Worm (Caenorhabditis elegans) whole organism, young adult: ENCODE measurements around the gene ZK512.10.

Source experiments
- B0019.2 ChIP-seq: fragments of 200-800 bp; sonication (Bioruptor generic); conservative IDR thresholded peaks from 2 replicates; pipeline ENCODE4 v1.3.6; 2022; ENCODE audit warnings: missing genetic modification reagents, missing genetic modification characterization, missing compliant biosample characterization
- C17E4.6 ChIP-seq: fragments of 200-800 bp; sonication (Bioruptor generic); IDR thresholded peaks from 2 replicates; pipeline ENCODE4 v1.3.6; 2022; ENCODE audit warnings: missing genetic modification reagents, missing genetic modification characterization, missing compliant biosample characterization
- D2030.7 ChIP-seq: fragments of 200-800 bp; sonication (Bioruptor generic); IDR thresholded peaks from 2 replicates; pipeline ENCODE4 v1.3.6; 2022; ENCODE audit warnings: missing genetic modification reagents, missing genetic modification characterization, missing compliant biosample characterization
- F23B12.7 ChIP-seq: sonication (generic microtip); optimal IDR thresholded peaks from 2 replicates; lab custom pipeline; 2017; ENCODE audit warnings: missing genetic modification characterization, mild to moderate bottlenecking, missing compliant biosample characterization, antibody characterized with exemption, moderate library complexity; ENCODE audit not compliant: insufficient read depth
- F33H1.4 ChIP-seq: fragments of 200-800 bp; sonication (Bioruptor generic); IDR thresholded peaks from 2 replicates; pipeline ENCODE4 v1.3.6; 2022; ENCODE audit warnings: missing genetic modification reagents, missing genetic modification characterization, missing compliant biosample characterization
- F37B4.10 ChIP-seq: fragments of 200-800 bp; sonication (Bioruptor generic); IDR thresholded peaks from 2 replicates; pipeline ENCODE4 v1.3.6; 2022; ENCODE audit warnings: missing genetic modification characterization, missing compliant biosample characterization
- F39B2.1 ChIP-seq: fragments of 200-800 bp; sonication (Bioruptor generic); IDR thresholded peaks from 2 replicates; pipeline ENCODE4 v1.3.6; 2022; ENCODE audit warnings: missing genetic modification reagents, missing genetic modification characterization, missing compliant biosample characterization
- F52B5.7 ChIP-seq: sonication (generic microtip); optimal IDR thresholded peaks from 2 replicates; lab custom pipeline; 2016; ENCODE audit warnings: mild to moderate bottlenecking, missing genetic modification characterization, missing compliant biosample characterization
- K11D2.4 ChIP-seq: fragments of 200-800 bp; sonication (Bioruptor generic); IDR thresholded peaks from 2 replicates; pipeline ENCODE4 v1.3.6; 2022; ENCODE audit warnings: missing genetic modification reagents, missing genetic modification characterization, missing compliant biosample characterization
- Y53G8AR.9 ChIP-seq: fragments of 200-800 bp; sonication (Bioruptor generic); conservative IDR thresholded peaks from 2 replicates; pipeline ENCODE4 v1.3.6; 2022; ENCODE audit warnings: missing genetic modification reagents, missing genetic modification characterization, missing compliant biosample characterization
- Y56A3A.18 ChIP-seq: fragments of 200-800 bp; sonication (Bioruptor generic); IDR thresholded peaks from 2 replicates; pipeline ENCODE4 v1.3.6; 2022; ENCODE audit warnings: missing genetic modification reagents, missing genetic modification characterization, missing compliant biosample characterization
- Y95B8A.8 ChIP-seq: fragments of 200-800 bp; sonication (Bioruptor generic); IDR thresholded peaks from 2 replicates; pipeline ENCODE4 v1.3.6; 2022; ENCODE audit warnings: missing genetic modification reagents, missing genetic modification characterization, missing compliant biosample characterization
- ZK185.1 ChIP-seq: sonication (generic microtip); optimal IDR thresholded peaks from 2 replicates; lab custom pipeline; 2016; ENCODE audit warnings: mild to moderate bottlenecking, missing genetic modification characterization, missing compliant biosample characterization; ENCODE audit not compliant: poor library complexity, severe bottlenecking
- aptf-2 ChIP-seq: fragments of 200-800 bp; sonication (Bioruptor generic); conservative IDR thresholded peaks from 2 replicates; pipeline ENCODE4 v1.3.6; 2022; ENCODE audit warnings: missing genetic modification reagents, missing genetic modification characterization, missing compliant biosample characterization
- aptf-3 ChIP-seq: fragments of 200-800 bp; sonication (Bioruptor generic); IDR thresholded peaks from 2 replicates; pipeline ENCODE4 v1.3.6; 2022; ENCODE audit warnings: missing genetic modification characterization, missing compliant biosample characterization
- atf-7 ChIP-seq: sonication (generic microtip); optimal IDR thresholded peaks from 2 replicates; lab custom pipeline; 2017; ENCODE audit warnings: mild to moderate bottlenecking, missing genetic modification characterization, missing compliant biosample characterization
- attf-3 ChIP-seq: fragments of 200-800 bp; sonication (Bioruptor generic); conservative IDR thresholded peaks from 2 replicates; pipeline ENCODE4 v1.3.6; 2022; ENCODE audit warnings: missing genetic modification reagents, missing genetic modification characterization, missing compliant biosample characterization
- bed-1 ChIP-seq: fragments of 200-800 bp; sonication (Bioruptor generic); IDR thresholded peaks from 2 replicates; pipeline ENCODE4 v1.3.6; 2022; ENCODE audit warnings: missing genetic modification reagents, missing genetic modification characterization, missing compliant biosample characterization
- cebp-2 ChIP-seq: fragments of 200-800 bp; sonication (Bioruptor generic); IDR thresholded peaks from 2 replicates; pipeline ENCODE4 v1.3.6; 2022; ENCODE audit warnings: missing genetic modification characterization, missing compliant biosample characterization
- ceh-91 ChIP-seq: fragments of 200-800 bp; sonication (Bioruptor generic); IDR thresholded peaks from 2 replicates; pipeline ENCODE4 v1.3.6; 2022; ENCODE audit warnings: missing genetic modification reagents, missing genetic modification characterization, missing compliant biosample characterization
- die-1 ChIP-seq: sonication (generic microtip); optimal IDR thresholded peaks from 2 replicates; lab custom pipeline; 2016; ENCODE audit warnings: missing genotype, mild to moderate bottlenecking, missing genetic modification characterization, missing compliant biosample characterization
- dox-1 ChIP-seq: fragments of 200-800 bp; sonication (Bioruptor generic); IDR thresholded peaks from 2 replicates; pipeline ENCODE4 v1.3.6; 2022; ENCODE audit warnings: missing genetic modification reagents, missing genetic modification characterization, missing compliant biosample characterization
- fkh-3 ChIP-seq: sonication (generic microtip); optimal IDR thresholded peaks from 2 replicates; lab custom pipeline; 2016; ENCODE audit warnings: mild to moderate bottlenecking, missing genetic modification characterization, missing compliant biosample characterization
- hlh-12 ChIP-seq: sonication (generic microtip); optimal IDR thresholded peaks from 2 replicates; lab custom pipeline; 2016; ENCODE audit warnings: missing genetic modification characterization, missing compliant biosample characterization
- hrde-1 ChIP-seq: sonication (generic microtip); optimal IDR thresholded peaks from 2 replicates; lab custom pipeline; 2016; ENCODE audit warnings: missing genetic modification characterization, mild to moderate bottlenecking, missing compliant biosample characterization, moderate library complexity, missing genotype, missing genetic modification reagents, borderline replicate concordance
- lag-1 ChIP-seq: fragments of 200-800 bp; sonication (Bioruptor generic); IDR thresholded peaks from 2 replicates; pipeline ENCODE4 v1.3.6; 2022; ENCODE audit warnings: missing genetic modification reagents, missing genetic modification characterization, missing compliant biosample characterization
- lin-26 ChIP-seq: fragments of 200-800 bp; sonication (Bioruptor generic); IDR thresholded peaks from 2 replicates; pipeline ENCODE4 v1.3.6; 2022; ENCODE audit warnings: missing genetic modification reagents, missing genetic modification characterization, missing compliant biosample characterization
- lsy-27 ChIP-seq: sonication (generic microtip); optimal IDR thresholded peaks from 2 replicates; lab custom pipeline; 2017; ENCODE audit warnings: missing genetic modification characterization, mild to moderate bottlenecking, missing compliant biosample characterization, antibody characterized with exemption, missing genotype, borderline replicate concordance; ENCODE audit not compliant: insufficient read depth
- madf-3 ChIP-seq: fragments of 200-800 bp; sonication (Bioruptor generic); IDR thresholded peaks from 2 replicates; pipeline ENCODE4 v1.3.6; 2022; ENCODE audit warnings: missing genetic modification reagents, missing genetic modification characterization, missing compliant biosample characterization
- mel-28 ChIP-seq: sonication (generic microtip); optimal IDR thresholded peaks from 2 replicates; lab custom pipeline; 2016; ENCODE audit warnings: borderline replicate concordance, mild to moderate bottlenecking, missing genetic modification characterization, missing compliant biosample characterization
- mxl-1 ChIP-seq: sonication (generic microtip); optimal IDR thresholded peaks from 2 replicates; lab custom pipeline; 2016; ENCODE audit warnings: missing genetic modification characterization, missing compliant biosample characterization
- nhr-120 ChIP-seq: fragments of 200-800 bp; sonication (Bioruptor generic); IDR thresholded peaks from 2 replicates; pipeline ENCODE4 v1.3.6; 2022; ENCODE audit warnings: missing genetic modification characterization, missing compliant biosample characterization
- nhr-179 ChIP-seq: sonication (generic microtip); optimal IDR thresholded peaks from 2 replicates; lab custom pipeline; 2016; ENCODE audit warnings: mild to moderate bottlenecking, missing genetic modification characterization, missing compliant biosample characterization
- nhr-27 ChIP-seq: fragments of 200-800 bp; sonication (Bioruptor generic); optimal IDR thresholded peaks from 2 replicates; lab custom pipeline; 2018; ENCODE audit warnings: mild to moderate bottlenecking, missing genetic modification characterization, moderate library complexity, missing compliant biosample characterization
- nhr-90 ChIP-seq: sonication (generic microtip); optimal IDR thresholded peaks from 2 replicates; lab custom pipeline; 2016; ENCODE audit warnings: missing genotype, mild to moderate bottlenecking, missing genetic modification characterization, missing compliant biosample characterization
- pha-4 ChIP-seq: fragments of 150-350 bp; sonication (generic microtip); optimal IDR thresholded peaks from 2 replicates; lab custom pipeline; 2014; ENCODE audit warnings: missing biosample characterization, missing genetic modification reagents, missing genetic modification characterization
- rec-8 ChIP-seq, 2 experiments: sonication (generic microtip); optimal IDR thresholded peaks; 2 replicates each; lab custom pipeline; 2016; ENCODE audit warnings: mild to moderate bottlenecking in 2 of 2, missing genetic modification characterization in 2 of 2, missing genetic modification reagents in 2 of 2, missing genotype in 2 of 2, missing biosample characterization in 1 of 2, missing compliant biosample characterization in 1 of 2, moderate library complexity in 1 of 2
- rpc-1 ChIP-seq, 2 experiments: fragments of 150-350 bp in 1 of 2; sonication (generic microtip) in 1 of 2; optimal IDR thresholded peaks; 2 replicates each; lab custom pipeline; 2014 to 2018; ENCODE audit warnings: missing biosample characterization in 1 of 2, missing genetic modification characterization in 1 of 2, missing genetic modification reagents in 1 of 2, missing genotype in 1 of 2
- tlf-1 ChIP-seq: fragments of 200-800 bp; sonication (Bioruptor generic); optimal IDR thresholded peaks from 2 replicates; lab custom pipeline; 2018; ENCODE audit warnings: mild to moderate bottlenecking, missing genetic modification characterization, missing compliant biosample characterization
- unc-130 ChIP-seq: sonication (generic microtip); optimal IDR thresholded peaks from 2 replicates; lab custom pipeline; 2016; ENCODE audit warnings: missing genetic modification reagents, missing genetic modification characterization, missing compliant biosample characterization
- zim-3 ChIP-seq: sonication (generic microtip); optimal IDR thresholded peaks from 2 replicates; lab custom pipeline; 2017; ENCODE audit warnings: mild to moderate bottlenecking, missing genetic modification characterization, moderate library complexity, missing compliant biosample characterization
- ztf-18 ChIP-seq: sonication (generic microtip); optimal IDR thresholded peaks from 2 replicates; lab custom pipeline; 2016; ENCODE audit warnings: missing genotype, mild to moderate bottlenecking, missing genetic modification characterization, missing compliant biosample characterization
- ztf-26 ChIP-seq: sonication (generic microtip); optimal IDR thresholded peaks from 2 replicates; lab custom pipeline; 2017; ENCODE audit warnings: missing genetic modification characterization, missing compliant biosample characterization
- ztf-3 ChIP-seq: fragments of 200-800 bp; sonication (Bioruptor generic); optimal IDR thresholded peaks from 2 replicates; lab custom pipeline; 2018; ENCODE audit warnings: mild to moderate bottlenecking, missing genetic modification characterization, missing compliant biosample characterization

The ZK512.10 gene

ce11 chrIII:9101212-9101611 is 29.5 kb upstream of the ZK512.10 start, which contains the start of gene ZK507.1:
TSS of gene ZK507.1 (minus strand) at chrIII:9101312.
- TF ChIP-seq nhr-179 (tag; lab: Kevin White, UChicago) (no peak), rec-8 (tag; optimal IDR thresholded peaks at IDR 0.05; lab: Kevin White, UChicago) (no peak), lsy-27 (tag; lab: Kevin White, UChicago) (no peak), lag-1 (GFP tag; lab: Robert Waterston, UW) (no peak), F37B4.10 (GFP tag; lab: Robert Waterston, UW) (no peak)

ce11 chrIII:9103643-9104042 is 27.0 kb upstream of the ZK512.10 start, which contains the start of gene dos-1:
TSS of gene dos-1 (plus strand) at chrIII:9103943.
- no peak for TF ChIP-seq mxl-1
- no peak for TF ChIP-seq tlf-1 (GFP tag; lab: Kevin White, UChicago)
- TF ChIP-seq atf-7 (tag; lab: Kevin White, UChicago), result no peak
- TF ChIP-seq aptf-2, result no peak
- TF ChIP-seq hrde-1 (tag; lab: Kevin White, UChicago), result no peak
- no peak for TF ChIP-seq C17E4.6
- TF ChIP-seq ceh-91 (GFP tag; lab: Robert Waterston, UW), result no peak
- TF ChIP-seq F39B2.1 (GFP tag; lab: Robert Waterston, UW), result no peak

DNA sequence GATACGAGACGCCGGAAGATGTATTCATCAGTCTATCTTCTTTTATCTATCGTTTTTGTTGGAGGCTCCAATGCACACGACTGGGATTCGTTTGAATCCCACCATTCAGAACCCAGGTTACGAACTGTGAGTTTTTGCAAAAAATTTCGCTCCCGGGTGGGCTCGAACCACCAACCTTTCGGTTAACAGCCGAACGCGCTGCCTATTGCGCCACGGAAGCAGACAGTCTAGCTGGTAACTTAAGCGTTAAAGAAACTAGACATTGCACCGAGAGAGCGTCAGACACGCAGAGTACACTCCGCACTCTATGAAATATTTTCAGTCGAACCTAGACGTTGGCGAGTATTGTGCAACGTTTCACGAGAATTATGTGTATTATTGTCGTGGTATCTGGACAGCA is 26.6 kb upstream of the ZK512.10 start:
- no peak for TF ChIP-seq pha-4 (tag; lab: Kevin White, UChicago)
- TF ChIP-seq nhr-90, result peak; percentile 83
- TF ChIP-seq nhr-27, result no peak
- peak; percentile 64 for TF ChIP-seq attf-3 (GFP tag; lab: Robert Waterston, UW)
- peak; percentile 81 for TF ChIP-seq dox-1 (GFP tag; lab: Robert Waterston, UW)
- peak; percentile 74 for TF ChIP-seq rpc-1 (optimal IDR thresholded peaks at IDR 0.05; lab: Kevin White, UChicago)
- TF ChIP-seq rpc-1 (tag; optimal IDR thresholded peaks at IDR 0.05; lab: Kevin White, UChicago), result peak; percentile 80
- TF ChIP-seq nhr-120 (GFP tag; lab: Robert Waterston, UW), result no peak
- TF ChIP-seq fkh-3 (tag; lab: Kevin White, UChicago), result no peak
- TF ChIP-seq die-1 (tag; lab: Kevin White, UChicago), result peak; percentile 86
- peak; percentile 69; the same call in 1 of the 2 replicates for TF ChIP-seq aptf-2
- TF ChIP-seq unc-130 (GFP tag; lab: Kevin White, UChicago), result no peak
- 0 out of 2 replicates have a peak, but pooled peaks have one; percentile 30 for TF ChIP-seq Y95B8A.8 (GFP tag; lab: Robert Waterston, UW)
- TF ChIP-seq aptf-3, result no peak
- TF ChIP-seq ztf-26 (tag; lab: Kevin White, UChicago), result peak; percentile 40
- TF ChIP-seq ztf-3, result no peak
- TF ChIP-seq ztf-18, result peak; percentile 70
- 0 out of 2 replicates have a peak, but pooled peaks have one; percentile 70 for TF ChIP-seq Y56A3A.18 (GFP tag; lab: Robert Waterston, UW)
- TF ChIP-seq cebp-2 (GFP tag; lab: Robert Waterston, UW), result no peak
- peak; percentile 59; the same call in 1 of the 2 replicates for TF ChIP-seq madf-3 (GFP tag; lab: Robert Waterston, UW)
- no peak for TF ChIP-seq K11D2.4
- peak; percentile 77 for TF ChIP-seq lsy-27 (tag; lab: Kevin White, UChicago)
- TF ChIP-seq D2030.7, result peak; percentile 76
- TF ChIP-seq F33H1.4 (GFP tag; lab: Robert Waterston, UW), result peak; percentile 32; the same call in 1 of the 2 replicates
- TF ChIP-seq zim-3, result peak; percentile 60
- TF ChIP-seq bed-1, result no peak
- TF ChIP-seq ZK185.1, result peak; percentile 45
- TF ChIP-seq F23B12.7 (tag; lab: Kevin White, UChicago), result peak; percentile 34
- peak; percentile 51 for TF ChIP-seq mxl-1
- no peak for TF ChIP-seq hlh-12 (tag; lab: Kevin White, UChicago)
- TF ChIP-seq lin-26 (GFP tag; lab: Robert Waterston, UW), result peak; percentile 92
- peak; percentile 74 for TF ChIP-seq F52B5.7 (tag; lab: Kevin White, UChicago)
- no peak for TF ChIP-seq Y53G8AR.9 (GFP tag; lab: Robert Waterston, UW)
- TF ChIP-seq B0019.2 (GFP tag; lab: Robert Waterston, UW), result no peak
- no peak for TF ChIP-seq mel-28 (tag; lab: Kevin White, UChicago)
